Worm (Caenorhabditis elegans) whole organism, young adult: ENCODE data around the gene M110.7.

Source experiments
- B0019.2 ChIP-seq: fragments of 200-800 bp; sonication (Bioruptor generic); conservative IDR thresholded peaks from 2 replicates; pipeline ENCODE4 v1.3.6; 2022; ENCODE audit warnings: missing genetic modification reagents, missing genetic modification characterization, missing compliant biosample characterization
- C06A6.2 ChIP-seq: fragments of 200-800 bp; sonication (Bioruptor generic); conservative IDR thresholded peaks from 2 replicates; pipeline ENCODE4 v1.3.6; 2022; ENCODE audit warnings: missing genetic modification characterization, missing compliant biosample characterization
- C17E4.6 ChIP-seq: fragments of 200-800 bp; sonication (Bioruptor generic); IDR thresholded peaks from 2 replicates; pipeline ENCODE4 v1.3.6; 2022; ENCODE audit warnings: missing genetic modification reagents, missing genetic modification characterization, missing compliant biosample characterization
- F10E7.11 ChIP-seq: sonication (generic microtip); optimal IDR thresholded peaks from 2 replicates; lab custom pipeline; 2017; ENCODE audit warnings: mild to moderate bottlenecking, missing genetic modification characterization, moderate library complexity, missing compliant biosample characterization
- F23B12.7 ChIP-seq: sonication (generic microtip); optimal IDR thresholded peaks from 2 replicates; lab custom pipeline; 2017; ENCODE audit warnings: missing genetic modification characterization, mild to moderate bottlenecking, missing compliant biosample characterization, antibody characterized with exemption, moderate library complexity; ENCODE audit not compliant: insufficient read depth
- F39B2.1 ChIP-seq: fragments of 200-800 bp; sonication (Bioruptor generic); IDR thresholded peaks from 2 replicates; pipeline ENCODE4 v1.3.6; 2022; ENCODE audit warnings: missing genetic modification reagents, missing genetic modification characterization, missing compliant biosample characterization
- F57C9.4 ChIP-seq: sonication (generic microtip); optimal IDR thresholded peaks from 2 replicates; lab custom pipeline; 2017; ENCODE audit warnings: mild to moderate bottlenecking, missing genetic modification characterization, missing compliant biosample characterization
- Y53F4B.3 ChIP-seq: fragments of 200-800 bp; sonication (Bioruptor generic); IDR thresholded peaks from 2 replicates; pipeline ENCODE4 v1.3.6; 2022; ENCODE audit warnings: missing genetic modification reagents, missing genetic modification characterization, missing compliant biosample characterization
- Y53G8AR.9 ChIP-seq: fragments of 200-800 bp; sonication (Bioruptor generic); conservative IDR thresholded peaks from 2 replicates; pipeline ENCODE4 v1.3.6; 2022; ENCODE audit warnings: missing genetic modification reagents, missing genetic modification characterization, missing compliant biosample characterization
- ZK185.1 ChIP-seq: sonication (generic microtip); optimal IDR thresholded peaks from 2 replicates; lab custom pipeline; 2016; ENCODE audit warnings: mild to moderate bottlenecking, missing genetic modification characterization, missing compliant biosample characterization; ENCODE audit not compliant: poor library complexity, severe bottlenecking
- attf-5 ChIP-seq: fragments of 200-800 bp; sonication (Bioruptor generic); optimal IDR thresholded peaks from 2 replicates; lab custom pipeline; 2018; ENCODE audit warnings: mild to moderate bottlenecking, missing genetic modification characterization, missing compliant biosample characterization
- cebp-1 ChIP-seq, 2 experiments: fragments of 200-800 bp in 1 of 2; sonication (Bioruptor generic) in 1 of 2; sonication (generic microtip) in 1 of 2; IDR thresholded peaks in 1 of 2; optimal IDR thresholded peaks in 1 of 2; 2 replicates each; pipeline versions ENCODE4 v1.3.6 to Lab custom; 2017 to 2022; ENCODE audit warnings: missing compliant biosample characterization in 2 of 2, missing genetic modification characterization in 2 of 2, mild to moderate bottlenecking in 1 of 2, missing genetic modification reagents in 1 of 2, moderate library complexity in 1 of 2
- cebp-2 ChIP-seq: fragments of 200-800 bp; sonication (Bioruptor generic); IDR thresholded peaks from 2 replicates; pipeline ENCODE4 v1.3.6; 2022; ENCODE audit warnings: missing genetic modification characterization, missing compliant biosample characterization
- ceh-79 ChIP-seq: sonication (generic microtip); optimal IDR thresholded peaks from 2 replicates; lab custom pipeline; 2017; ENCODE audit warnings: mild to moderate bottlenecking, missing genetic modification characterization, missing compliant biosample characterization
- ceh-91 ChIP-seq: fragments of 200-800 bp; sonication (Bioruptor generic); IDR thresholded peaks from 2 replicates; pipeline ENCODE4 v1.3.6; 2022; ENCODE audit warnings: missing genetic modification reagents, missing genetic modification characterization, missing compliant biosample characterization
- dox-1 ChIP-seq: fragments of 200-800 bp; sonication (Bioruptor generic); IDR thresholded peaks from 2 replicates; pipeline ENCODE4 v1.3.6; 2022; ENCODE audit warnings: missing genetic modification reagents, missing genetic modification characterization, missing compliant biosample characterization
- dpl-1 ChIP-seq: fragments of 150-350 bp; optimal IDR thresholded peaks from 2 replicates; lab custom pipeline; 2014; ENCODE audit warnings: missing biosample characterization, missing genetic modification reagents, missing genetic modification characterization
- efl-1 ChIP-seq: fragments of 150-350 bp; optimal IDR thresholded peaks from 2 replicates; lab custom pipeline; 2014; ENCODE audit warnings: missing biosample characterization, missing genetic modification reagents, missing genetic modification characterization
- egl-18 ChIP-seq: fragments of 200-800 bp; sonication (Bioruptor generic); IDR thresholded peaks from 2 replicates; pipeline ENCODE4 v1.3.6; 2022; ENCODE audit warnings: missing genetic modification reagents, missing genetic modification characterization, missing compliant biosample characterization
- ekl-4 ChIP-seq: fragments of 200-800 bp; sonication (Bioruptor generic); IDR thresholded peaks from 2 replicates; pipeline ENCODE4 v1.3.6; 2022; ENCODE audit warnings: missing genetic modification reagents, missing genetic modification characterization, missing compliant biosample characterization
- fkh-3 ChIP-seq: sonication (generic microtip); optimal IDR thresholded peaks from 2 replicates; lab custom pipeline; 2016; ENCODE audit warnings: mild to moderate bottlenecking, missing genetic modification characterization, missing compliant biosample characterization
- hlh-26 ChIP-seq: fragments of 200-800 bp; sonication (Bioruptor generic); conservative IDR thresholded peaks from 2 replicates; pipeline ENCODE4 v1.3.6; 2022; ENCODE audit warnings: missing genetic modification reagents, missing genetic modification characterization, missing compliant biosample characterization
- hmg-20 ChIP-seq: fragments of 200-800 bp; sonication (Bioruptor generic); IDR thresholded peaks from 2 replicates; pipeline ENCODE4 v1.3.6; 2022; ENCODE audit warnings: missing genetic modification reagents, missing genetic modification characterization, missing compliant biosample characterization
- lin-40 ChIP-seq: sonication (generic microtip); optimal IDR thresholded peaks from 2 replicates; lab custom pipeline; 2016; ENCODE audit warnings: missing genetic modification characterization, mild to moderate bottlenecking, missing compliant biosample characterization, missing genotype, missing genetic modification reagents
- lin-54 ChIP-seq: fragments of 200-800 bp; sonication (Bioruptor generic); optimal IDR thresholded peaks from 2 replicates; lab custom pipeline; 2018; ENCODE audit warnings: mild to moderate bottlenecking, missing genetic modification characterization, missing compliant biosample characterization
- lir-1 ChIP-seq: fragments of 200-800 bp; sonication (Bioruptor generic); conservative IDR thresholded peaks from 2 replicates; pipeline ENCODE4 v1.3.6; 2022; ENCODE audit warnings: missing genetic modification reagents, missing genetic modification characterization, missing compliant biosample characterization
- lsl-1 ChIP-seq: fragments of 200-800 bp; sonication (Bioruptor generic); optimal IDR thresholded peaks from 2 replicates; lab custom pipeline; 2018; ENCODE audit warnings: mild to moderate bottlenecking, missing genetic modification characterization, moderate library complexity, missing compliant biosample characterization
- lsy-27 ChIP-seq: sonication (generic microtip); optimal IDR thresholded peaks from 2 replicates; lab custom pipeline; 2017; ENCODE audit warnings: missing genetic modification characterization, mild to moderate bottlenecking, missing compliant biosample characterization, antibody characterized with exemption, missing genotype, borderline replicate concordance; ENCODE audit not compliant: insufficient read depth
- madf-10 ChIP-seq: sonication (generic microtip); optimal IDR thresholded peaks from 2 replicates; lab custom pipeline; 2016; ENCODE audit warnings: mild to moderate bottlenecking, missing genetic modification characterization, missing compliant biosample characterization
- mcd-1 ChIP-seq: fragments of 200-800 bp; sonication (Bioruptor generic); IDR thresholded peaks from 2 replicates; pipeline ENCODE4 v1.3.6; 2022; ENCODE audit warnings: missing genetic modification reagents, missing genetic modification characterization, missing compliant biosample characterization
- mel-28 ChIP-seq: sonication (generic microtip); optimal IDR thresholded peaks from 2 replicates; lab custom pipeline; 2016; ENCODE audit warnings: borderline replicate concordance, mild to moderate bottlenecking, missing genetic modification characterization, missing compliant biosample characterization
- nfya-2 ChIP-seq: fragments of 200-800 bp; sonication (Bioruptor generic); IDR thresholded peaks from 2 replicates; pipeline ENCODE4 v1.3.6; 2022; ENCODE audit warnings: missing genetic modification reagents, missing genetic modification characterization, missing compliant biosample characterization
- nhr-179 ChIP-seq: sonication (generic microtip); optimal IDR thresholded peaks from 2 replicates; lab custom pipeline; 2016; ENCODE audit warnings: mild to moderate bottlenecking, missing genetic modification characterization, missing compliant biosample characterization
- nhr-90 ChIP-seq: sonication (generic microtip); optimal IDR thresholded peaks from 2 replicates; lab custom pipeline; 2016; ENCODE audit warnings: missing genotype, mild to moderate bottlenecking, missing genetic modification characterization, missing compliant biosample characterization
- pbrm-1 ChIP-seq: fragments of 200-800 bp; sonication (Bioruptor generic); IDR thresholded peaks from 2 replicates; pipeline ENCODE4 v1.3.6; 2022; ENCODE audit warnings: missing genetic modification reagents, missing genetic modification characterization, missing compliant biosample characterization
- pha-4 ChIP-seq: fragments of 150-350 bp; sonication (generic microtip); optimal IDR thresholded peaks from 2 replicates; lab custom pipeline; 2014; ENCODE audit warnings: missing biosample characterization, missing genetic modification reagents, missing genetic modification characterization
- sdz-38 ChIP-seq: sonication (generic microtip); optimal IDR thresholded peaks from 2 replicates; lab custom pipeline; 2016; ENCODE audit warnings: missing genotype, missing genetic modification characterization, missing compliant biosample characterization
- sea-2 ChIP-seq: fragments of 200-800 bp; sonication (Bioruptor generic); IDR thresholded peaks from 2 replicates; pipeline ENCODE4 v1.3.6; 2022; ENCODE audit warnings: missing genetic modification characterization, missing compliant biosample characterization
- snpc-1.1 ChIP-seq: sonication (generic microtip); optimal IDR thresholded peaks from 2 replicates; lab custom pipeline; 2017; ENCODE audit warnings: missing genetic modification characterization, mild to moderate bottlenecking, missing compliant biosample characterization, antibody characterized with exemption, moderate library complexity, missing genotype, missing genetic modification reagents; ENCODE audit not compliant: insufficient read depth
- snpc-1.3 ChIP-seq: sonication (generic microtip); optimal IDR thresholded peaks from 2 replicates; lab custom pipeline; 2017; ENCODE audit warnings: missing genetic modification characterization, mild to moderate bottlenecking, missing compliant biosample characterization, antibody characterized with exemption, moderate library complexity, missing genotype, missing genetic modification reagents; ENCODE audit not compliant: insufficient read depth
- snpc-3.4 ChIP-seq: sonication (generic microtip); optimal IDR thresholded peaks from 2 replicates; lab custom pipeline; 2017; ENCODE audit warnings: missing genetic modification characterization, mild to moderate bottlenecking, missing compliant biosample characterization, antibody characterized with exemption, moderate library complexity, missing genotype, missing genetic modification reagents
- tbp1 ChIP-seq: fragments of 200-800 bp; sonication (Bioruptor generic); optimal IDR thresholded peaks from 2 replicates; lab custom pipeline; 2018; ENCODE audit warnings: mild to moderate bottlenecking, missing genetic modification characterization, missing compliant biosample characterization
- tlf-1 ChIP-seq: fragments of 200-800 bp; sonication (Bioruptor generic); optimal IDR thresholded peaks from 2 replicates; lab custom pipeline; 2018; ENCODE audit warnings: mild to moderate bottlenecking, missing genetic modification characterization, missing compliant biosample characterization
- xnd-1 ChIP-seq: sonication (generic microtip); optimal IDR thresholded peaks from 2 replicates; lab custom pipeline; 2016; ENCODE audit warnings: missing genotype, missing genetic modification reagents, missing genetic modification characterization, missing compliant biosample characterization

The M110.7 gene

DNA sequence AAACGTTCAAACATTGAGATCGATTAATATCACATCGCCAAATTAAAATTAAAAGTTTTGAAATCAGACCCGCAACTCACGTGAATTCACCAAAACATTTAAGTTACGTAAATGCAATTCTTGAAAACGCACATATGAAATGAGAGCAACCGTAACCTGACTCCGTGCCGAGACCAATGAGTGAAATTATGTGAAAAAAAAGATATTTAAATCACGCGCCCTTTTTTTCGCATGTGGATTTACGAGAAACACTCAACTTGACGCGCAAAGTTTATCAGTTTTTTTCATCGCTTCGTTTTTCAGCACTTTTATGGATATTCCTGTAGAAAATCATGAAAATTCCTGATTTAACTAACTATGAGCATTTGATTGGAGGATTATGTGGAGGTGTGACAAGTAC, 43.5 kb downstream of the M110.7 start, which contains the start of the genes gei-14 and slc-25A32 (continued):
- TF ChIP-seq C17E4.6 (GFP tag; lab: Robert Waterston, UW) (no peak), lin-40 (no peak), tlf-1 (GFP tag; lab: Kevin White, UChicago) (peak; percentile 50), Y53F4B.3 (GFP tag; lab: Robert Waterston, UW) (no peak), F57C9.4 (tag; lab: Kevin White, UChicago) (no peak), cebp-2 (no peak), dpl-1 (GFP tag; lab: Kevin White, UChicago) (peak; percentile 83), nfya-2 (GFP tag; lab: Robert Waterston, UW) (no peak), lir-1 (GFP tag; lab: Robert Waterston, UW) (no peak), ceh-91 (GFP tag; lab: Robert Waterston, UW) (peak; percentile 87), ekl-4 (GFP tag; lab: Robert Waterston, UW) (peak; percentile 69), egl-18 (GFP tag; lab: Robert Waterston, UW) (no peak), cebp-1 (GFP tag; IDR thresholded peaks at IDR 0.05; lab: Robert Waterston, UW) (no peak), cebp-1 (tag; optimal IDR thresholded peaks at IDR 0.05; lab: Kevin White, UChicago) (peak; percentile 30), nhr-179 (no peak), lsy-27 (no peak), mcd-1 (GFP tag; lab: Robert Waterston, UW) (peak; percentile 52; the same call in 1 of the 2 replicates), Y53G8AR.9 (GFP tag; lab: Robert Waterston, UW) (0 out of 2 replicates have a peak, but pooled peaks have one; percentile 16), tbp1 (peak; percentile 35), sea-2 (GFP tag; lab: Robert Waterston, UW) (no peak), snpc-1.3 (tag; lab: Kevin White, UChicago) (no peak), nhr-90 (tag; lab: Kevin White, UChicago) (no peak), snpc-3.4 (peak; percentile 92), hlh-26 (GFP tag; lab: Robert Waterston, UW) (no peak), attf-5 (GFP tag; lab: Kevin White, UChicago) (no peak), snpc-1.1 (tag; lab: Kevin White, UChicago) (peak; percentile 0), madf-10 (tag; lab: Kevin White, UChicago) (no peak), F10E7.11 (tag; lab: Kevin White, UChicago) (no peak)

DNA sequence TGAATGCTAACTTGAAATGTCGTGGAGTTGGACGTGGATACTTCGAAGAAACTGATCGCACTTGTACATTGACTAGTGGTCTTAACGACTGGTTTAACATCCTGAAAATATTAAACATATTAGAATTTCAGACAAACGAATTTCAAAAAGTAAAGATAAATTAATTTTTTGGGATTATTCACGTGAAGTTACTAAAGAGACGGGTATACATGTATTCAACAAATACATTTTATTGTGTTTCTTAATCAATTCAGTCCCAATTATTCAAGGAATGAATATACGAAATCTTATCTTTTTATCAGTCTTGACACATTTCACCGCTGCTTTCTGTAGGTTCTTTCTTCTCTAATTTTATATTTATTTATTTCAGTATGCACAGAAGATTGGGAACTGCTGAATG, 45.8 kb downstream of the M110.7 start, which contains the start of the genes mrpl-10 and clec-142:
Gene mrpl-10, minus strand, starts transcription at position 101 of the 400 bp plus-strand sequence.
Gene clec-142, plus strand, starts transcription at position 264 of the 400 bp plus-strand sequence.
- TF ChIP-seq pha-4 (tag; lab: Kevin White, UChicago) (no peak), cebp-1 (GFP tag; IDR thresholded peaks at IDR 0.05; lab: Robert Waterston, UW) (no peak), cebp-1 (tag; optimal IDR thresholded peaks at IDR 0.05; lab: Kevin White, UChicago) (no peak), F39B2.1 (no peak), mel-28 (no peak), egl-18 (GFP tag; lab: Robert Waterston, UW) (no peak), fkh-3 (tag; lab: Kevin White, UChicago) (no peak), lsl-1 (GFP tag; lab: Kevin White, UChicago) (no peak), lin-54 (no peak), ceh-79 (tag; lab: Kevin White, UChicago) (no peak)
- TF ChIP-seq, all 124 proteins: peak for 0

DNA sequence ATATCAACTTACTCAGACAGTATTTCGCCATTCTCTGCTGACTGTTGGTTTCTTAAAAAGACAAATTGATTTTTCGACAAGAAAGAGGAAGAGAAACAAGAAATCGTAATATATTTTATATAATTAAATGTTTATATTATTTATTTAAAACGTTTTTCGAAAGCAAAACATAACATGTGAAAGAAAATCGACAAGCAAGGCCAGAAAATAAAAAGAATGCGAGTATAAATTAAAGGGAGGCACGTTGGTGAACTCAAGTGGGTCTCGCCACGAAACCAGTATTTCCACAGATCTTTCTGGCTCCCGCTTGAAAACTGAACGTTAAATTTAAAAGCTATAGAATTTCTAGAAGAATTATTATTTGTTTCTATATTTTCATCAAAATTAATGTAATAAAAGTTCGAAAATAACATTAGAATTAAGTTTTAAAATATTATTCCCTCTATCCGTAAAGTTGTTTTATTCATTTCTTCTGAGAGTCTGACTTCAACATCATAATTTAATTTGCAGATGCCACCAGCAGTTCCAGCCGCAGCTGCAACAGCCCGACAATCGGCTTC, 50.6 kb downstream of the M110.7 start, which contains the start of the genes nst-1 and cct-4:
Gene nst-1, minus strand, starts transcription at position 51 of the 560 bp plus-strand sequence.
Gene cct-4, plus strand, starts transcription at position 510 of the 560 bp plus-strand sequence.
- TF ChIP-seq xnd-1 (tag; lab: Kevin White, UChicago) (no peak), lsl-1 (GFP tag; lab: Kevin White, UChicago) (peak; percentile 3), C06A6.2 (GFP tag; lab: Robert Waterston, UW) (no peak), F23B12.7 (tag; lab: Kevin White, UChicago) (peak; percentile 11), mcd-1 (GFP tag; lab: Robert Waterston, UW) (no peak), efl-1 (GFP tag; lab: Kevin White, UChicago) (peak; percentile 33), pbrm-1 (GFP tag; lab: Robert Waterston, UW) (no peak), B0019.2 (GFP tag; lab: Robert Waterston, UW) (no peak), dox-1 (GFP tag; lab: Robert Waterston, UW) (no peak), ZK185.1 (tag; lab: Kevin White, UChicago) (no peak), hmg-20 (no peak), sdz-38 (tag; lab: Kevin White, UChicago) (no peak), lsy-27 (no peak)
